Fruit fly (Drosophila melanogaster): ENCODE data around the gene Bgb.

dm6 chr3L:1679394-1679793 lies 39.9 kb downstream of the Bgb start:
- TF ChIP-seq insv (optimal IDR thresholded peaks at IDR 0.05) (no peak), Myc (optimal IDR thresholded peaks at IDR 0.05) (no peak)

Measured in Kc167 (cell line).